Worm (Caenorhabditis elegans): ENCODE measurements around the gene hbl-1.

DNA sequence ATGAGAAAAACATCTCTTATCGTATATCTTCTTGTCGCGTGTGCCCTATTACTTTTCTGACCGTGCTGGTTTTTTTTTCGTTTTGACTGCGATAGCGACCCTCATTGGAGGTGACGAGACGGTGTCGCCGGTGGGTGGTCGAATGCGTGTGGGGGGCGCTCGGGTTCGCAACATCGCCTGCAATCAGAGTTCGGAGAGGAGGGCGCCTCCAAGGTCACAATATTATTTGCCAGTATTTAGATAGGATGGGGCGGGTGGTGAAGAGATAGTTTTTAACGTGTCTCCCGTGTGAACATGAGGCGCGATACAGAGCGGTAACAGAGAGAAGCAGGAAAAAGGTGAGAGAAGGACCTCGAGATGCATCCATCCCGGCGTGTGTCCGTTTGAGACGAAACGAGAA lies 1.1 kb upstream of the hbl-1 start:
- no peak for TF ChIP-seq ceh-22 (tag; optimal IDR thresholded peaks at IDR 0.05)
- no peak for TF ChIP-seq odd-2 (tag; optimal IDR thresholded peaks at IDR 0.05)
- no peak for TF ChIP-seq elt-4 (tag; optimal IDR thresholded peaks at IDR 0.05)
- no peak for TF ChIP-seq hlh-30 (tag; optimal IDR thresholded peaks at IDR 0.05; ENCODE audit: insufficient read depth)
- no peak for TF ChIP-seq Y22D7AL.16 (tag; optimal IDR thresholded peaks at IDR 0.05)
